Fruit fly (Drosophila melanogaster) Kc167 (cell line): ENCODE data around the gene Cp7Fc.

Experiments
- Myc ChIP-seq: fragments of >200 bp; optimal IDR thresholded peaks from 2 replicates; lab custom pipeline; 2017; ENCODE audit warnings: missing external identifiers
- Sin3A ChIP-seq: fragments of >200 bp; optimal IDR thresholded peaks from 2 replicates; lab custom pipeline; 2018; ENCODE audit warnings: missing external identifiers
- h ChIP-seq: fragments of >200 bp; optimal IDR thresholded peaks from 3 replicates; lab custom pipeline; 2018; ENCODE audit warnings: missing external identifiers
- insv ChIP-seq: fragments of >200 bp; optimal IDR thresholded peaks from 3 replicates; lab custom pipeline; 2018; ENCODE audit warnings: missing external identifiers
- psq ChIP-seq: fragments of >200 bp; optimal IDR thresholded peaks from 2 replicates; lab custom pipeline; 2017; ENCODE audit warnings: missing external identifiers
- ttk ChIP-seq: sonication (Bioruptor generic); optimal IDR thresholded peaks from 2 replicates; lab custom pipeline; 2017; ENCODE audit warnings: missing external identifiers

The Cp7Fc gene

dm6 chrX:8518025-8518661 lies 41.2 kb downstream of the Cp7Fc start:
- TF ChIP-seq Sin3A (no peak), h (lab: Kevin White, UChicago) (no peak), Myc (no peak), insv (lab: Kevin White, UChicago) (no peak), psq (lab: Kevin White, UChicago) (no peak), ttk (lab: Kevin White, UChicago) (no peak)

- TF ChIP-seq h (lab: Kevin White, UChicago): no peak
- TF ChIP-seq Sin3A: no peak
- no peak for TF ChIP-seq insv (lab: Kevin White, UChicago)
- TF ChIP-seq ttk (lab: Kevin White, UChicago): no peak
- no peak for TF ChIP-seq psq (lab: Kevin White, UChicago)
- no peak for TF ChIP-seq Myc
These were observed 43.6 kb downstream of the Cp7Fc start for dm6 chrX:8520517-8520916.

dm6 chrX:8521492-8521891 lies 44.6 kb downstream of the Cp7Fc start:
- TF ChIP-seq insv (lab: Kevin White, UChicago): no peak
- TF ChIP-seq psq (lab: Kevin White, UChicago): no peak
- TF ChIP-seq Sin3A: no peak
- TF ChIP-seq h (lab: Kevin White, UChicago): no peak
- no peak for TF ChIP-seq Myc
- no peak for TF ChIP-seq ttk (lab: Kevin White, UChicago)

- no peak for TF ChIP-seq Sin3A
- no peak for TF ChIP-seq ttk (lab: Kevin White, UChicago)
- no peak for TF ChIP-seq insv (lab: Kevin White, UChicago)
- TF ChIP-seq psq (lab: Kevin White, UChicago): no peak
- no peak for TF ChIP-seq h (lab: Kevin White, UChicago)
- no peak for TF ChIP-seq Myc
These were observed 45.6 kb downstream of the Cp7Fc start for dm6 chrX:8522504-8522903.

- no peak for TF ChIP-seq Myc
- TF ChIP-seq h (lab: Kevin White, UChicago): no peak
- TF ChIP-seq insv (lab: Kevin White, UChicago): no peak
- TF ChIP-seq psq (lab: Kevin White, UChicago): no peak
- TF ChIP-seq ttk (lab: Kevin White, UChicago): no peak
- TF ChIP-seq Sin3A: no peak
These were observed 46.7 kb downstream of the Cp7Fc start for dm6 chrX:8523572-8524155.
